Fruit fly (Drosophila melanogaster) whole organism, embryonic: ENCODE data around the gene Arl8.

Experiments
- Adf1 ChIP-seq: fragments of 200-800 bp; sonication (Bioruptor generic); IDR thresholded peaks from 2 replicates; pipeline ENCODE4 v1.3.6; 2022; ENCODE audit warnings: missing biosample characterization, missing genetic modification characterization
- Awh ChIP-seq: fragments of 200-800 bp; sonication (Bioruptor generic); IDR thresholded peaks from 2 replicates; pipeline ENCODE4, ENCODE4 v1.3.6; 2022; ENCODE audit warnings: missing biosample characterization, missing genetic modification characterization
- Bdp1 ChIP-seq: fragments of 200-800 bp; sonication (Bioruptor generic); optimal IDR thresholded peaks from 3 replicates; lab custom pipeline; 2016; ENCODE audit warnings: missing biosample characterization, missing genetic modification characterization
- CG1233 ChIP-seq: fragments of 200-800 bp; sonication (Bioruptor generic); optimal IDR thresholded peaks from 4 replicates; lab custom pipeline; 2018; ENCODE audit warnings: missing biosample characterization, mild to moderate bottlenecking, missing genetic modification characterization
- CG12391 ChIP-seq: fragments of 200-800 bp; sonication (Bioruptor generic); optimal IDR thresholded peaks from 3 replicates; lab custom pipeline; 2018; ENCODE audit warnings: missing biosample characterization, mild to moderate bottlenecking, missing genetic modification characterization, moderate library complexity
- CG12659 ChIP-seq: fragments of 200-800 bp; sonication (Bioruptor generic); optimal IDR thresholded peaks from 3 replicates; lab custom pipeline; 2017; ENCODE audit warnings: mild to moderate bottlenecking, missing biosample characterization, missing genetic modification reagents, missing genetic modification characterization
- CG13123 ChIP-seq: fragments of 200-800 bp; sonication (Bioruptor generic); optimal IDR thresholded peaks from 2 replicates; lab custom pipeline; 2016; ENCODE audit warnings: missing biosample characterization, missing genetic modification characterization
- CG14441 ChIP-seq: fragments of 200-800 bp; sonication (Bioruptor generic); IDR thresholded peaks from 2 replicates; pipeline ENCODE4 v1.3.6; 2022; ENCODE audit warnings: missing biosample characterization, missing genetic modification characterization
- CG17328 ChIP-seq: fragments of 200-800 bp; sonication (Bioruptor generic); IDR thresholded peaks from 2 replicates; pipeline ENCODE4 v1.3.6; 2022; ENCODE audit warnings: missing biosample characterization, missing genetic modification characterization
- CG2678 ChIP-seq: fragments of 200-800 bp; sonication (Bioruptor generic); optimal IDR thresholded peaks from 3 replicates; lab custom pipeline; 2019; ENCODE audit warnings: missing biosample characterization, mild to moderate bottlenecking, missing genetic modification characterization, moderate library complexity
- CG31224 ChIP-seq: fragments of 200-800 bp; sonication (Bioruptor generic); IDR thresholded peaks from 2 replicates; pipeline ENCODE4 v1.3.6; 2022; ENCODE audit warnings: missing biosample characterization, missing genetic modification characterization
- CG31441 ChIP-seq: fragments of 200-800 bp; sonication (Bioruptor generic); IDR thresholded peaks from 2 replicates; pipeline ENCODE4 v1.3.6; 2022; ENCODE audit warnings: missing biosample characterization, missing genetic modification characterization
- CG5180 ChIP-seq: fragments of 200-800 bp; sonication (Bioruptor generic); optimal IDR thresholded peaks from 3 replicates; lab custom pipeline; 2017; ENCODE audit warnings: missing biosample characterization, missing genetic modification characterization, mild to moderate bottlenecking, moderate library complexity, missing genetic modification reagents
- CG6272 ChIP-seq: fragments of 200-800 bp; sonication (Bioruptor generic); IDR thresholded peaks from 2 replicates; pipeline ENCODE4 v1.3.6; 2022; ENCODE audit warnings: missing biosample characterization, missing genetic modification characterization
- CG7271 ChIP-seq: fragments of 200-800 bp; sonication (Bioruptor generic); optimal IDR thresholded peaks from 2 replicates; lab custom pipeline; 2018; ENCODE audit warnings: missing biosample characterization, mild to moderate bottlenecking, missing genetic modification characterization, moderate library complexity
- CG7786 ChIP-seq: fragments of 200-800 bp; sonication (Bioruptor generic); optimal IDR thresholded peaks from 2 replicates; lab custom pipeline; 2016; ENCODE audit warnings: missing biosample characterization, missing genetic modification characterization
- CG7987 ChIP-seq: fragments of 200-800 bp; sonication (Bioruptor generic); optimal IDR thresholded peaks from 2 replicates; lab custom pipeline; 2018; ENCODE audit warnings: missing biosample characterization, mild to moderate bottlenecking, missing genetic modification characterization, moderate library complexity
- CG8290 ChIP-seq, 3 experiments: fragments of 200-800 bp; sonication (Bioruptor generic); optimal IDR thresholded peaks; 2 replicates each; lab custom pipeline; 2016 to 2019; ENCODE audit warnings: missing biosample characterization in 3 of 3, missing genetic modification characterization in 3 of 3, mild to moderate bottlenecking in 2 of 3, moderate library complexity in 1 of 3
- CG8388 ChIP-seq: fragments of 200-800 bp; sonication (Bioruptor generic); optimal IDR thresholded peaks from 2 replicates; lab custom pipeline; 2019; ENCODE audit warnings: missing biosample characterization, mild to moderate bottlenecking, missing genetic modification characterization, moderate library complexity
- Camta ChIP-seq: fragments of 200-800 bp; sonication (Bioruptor generic); optimal IDR thresholded peaks from 2 replicates; lab custom pipeline; 2016; ENCODE audit warnings: missing biosample characterization, missing genetic modification characterization
- Doc3 ChIP-seq: fragments of 200-800 bp; sonication (Bioruptor generic); IDR thresholded peaks from 3 replicates; pipeline ENCODE4 v1.3.6; 2022; ENCODE audit warnings: missing biosample characterization, missing genetic modification characterization; ENCODE audit not compliant: partially characterized antibody
- Dp ChIP-seq: fragments of 200-800 bp; sonication (Bioruptor generic); optimal IDR thresholded peaks from 2 replicates; lab custom pipeline; 2018; ENCODE audit warnings: missing biosample characterization, mild to moderate bottlenecking, missing genetic modification characterization, moderate library complexity
- E2f1 ChIP-seq: fragments of 200-800 bp; sonication (Bioruptor generic); IDR thresholded peaks from 2 replicates; pipeline ENCODE4 v1.3.6; 2022; ENCODE audit warnings: missing biosample characterization, missing genetic modification characterization
- ERR ChIP-seq: fragments of 200-800 bp; sonication (Bioruptor generic); optimal IDR thresholded peaks from 2 replicates; lab custom pipeline; 2016; ENCODE audit warnings: missing biosample characterization, missing genetic modification characterization
- Ets97D ChIP-seq: fragments of 200-800 bp; sonication (Bioruptor generic); optimal IDR thresholded peaks from 3 replicates; lab custom pipeline; 2016; ENCODE audit warnings: missing biosample characterization, missing genetic modification characterization
- Gsc ChIP-seq: fragments of 200-800 bp; sonication (Bioruptor generic); IDR thresholded peaks from 2 replicates; pipeline ENCODE4 v1.3.6; 2022; ENCODE audit warnings: missing biosample characterization, missing genetic modification characterization
- HLHmδ ChIP-seq: fragments of 200-800 bp; sonication (Bioruptor generic); optimal IDR thresholded peaks from 2 replicates; lab custom pipeline; 2018; ENCODE audit warnings: missing biosample characterization, mild to moderate bottlenecking, missing genetic modification characterization, moderate library complexity
- Hmx ChIP-seq: fragments of 200-800 bp; sonication (Bioruptor generic); optimal IDR thresholded peaks from 2 replicates; lab custom pipeline; 2016; ENCODE audit warnings: missing biosample characterization, missing genetic modification characterization
- Lim3 ChIP-seq: fragments of 200-800 bp; sonication (Bioruptor generic); IDR thresholded peaks from 2 replicates; pipeline ENCODE4 v1.3.6; 2022; ENCODE audit warnings: missing biosample characterization, missing genetic modification characterization
- NC2β ChIP-seq: fragments of 200-800 bp; sonication (Bioruptor generic); optimal IDR thresholded peaks from 2 replicates; lab custom pipeline; 2016; ENCODE audit warnings: missing biosample characterization, missing genetic modification characterization
- Nf-YC ChIP-seq: fragments of 200-800 bp; optimal IDR thresholded peaks from 3 replicates; lab custom pipeline; 2019; ENCODE audit warnings: missing biosample characterization, mild to moderate bottlenecking, missing genetic modification characterization, moderate library complexity
- Oli ChIP-seq: fragments of 200-800 bp; sonication (Bioruptor generic); optimal IDR thresholded peaks from 2 replicates; lab custom pipeline; 2018; ENCODE audit warnings: missing biosample characterization, mild to moderate bottlenecking, missing genetic modification characterization, moderate library complexity
- ara ChIP-seq: fragments of 200-800 bp; sonication (Bioruptor generic); IDR thresholded peaks from 2 replicates; pipeline ENCODE4 v1.3.6; 2022; ENCODE audit warnings: missing biosample characterization, missing genetic modification characterization
- caup ChIP-seq: fragments of 200-800 bp; sonication (Bioruptor generic); optimal IDR thresholded peaks from 3 replicates; lab custom pipeline; 2017; ENCODE audit warnings: missing biosample characterization, mild to moderate bottlenecking, missing genetic modification characterization, moderate library complexity; ENCODE audit not compliant: severe bottlenecking
- croc ChIP-seq: fragments of 200-800 bp; sonication (Bioruptor generic); conservative IDR thresholded peaks from 3 replicates; pipeline ENCODE4 v1.3.6; 2022; ENCODE audit warnings: missing biosample characterization, missing genetic modification characterization
- disco-r ChIP-seq: fragments of 200-800 bp; sonication (Bioruptor generic); optimal IDR thresholded peaks from 2 replicates; lab custom pipeline; 2016; ENCODE audit warnings: missing biosample characterization, missing genetic modification characterization
- emc ChIP-seq: fragments of 200-800 bp; sonication (Bioruptor generic); optimal IDR thresholded peaks from 2 replicates; lab custom pipeline; 2016; ENCODE audit warnings: missing biosample characterization, missing genetic modification characterization
- ewg ChIP-seq: fragments of 200-800 bp; sonication (Bioruptor generic); optimal IDR thresholded peaks from 3 replicates; lab custom pipeline; 2017; ENCODE audit warnings: mild to moderate bottlenecking, missing biosample characterization, missing genetic modification reagents, missing genetic modification characterization
- fd3F ChIP-seq: fragments of 200-800 bp; sonication (Bioruptor generic); optimal IDR thresholded peaks from 2 replicates; lab custom pipeline; 2018; ENCODE audit warnings: missing biosample characterization, mild to moderate bottlenecking, missing genetic modification characterization, moderate library complexity
- fd64A ChIP-seq: fragments of 200-800 bp; sonication (Bioruptor generic); optimal IDR thresholded peaks from 3 replicates; lab custom pipeline; 2018; ENCODE audit warnings: missing biosample characterization, mild to moderate bottlenecking, missing genetic modification characterization
- jigr1 ChIP-seq: fragments of 200-800 bp; sonication (Bioruptor generic); IDR thresholded peaks from 3 replicates; pipeline ENCODE4 v1.3.6; 2022; ENCODE audit warnings: missing biosample characterization, missing genetic modification characterization
- lbe ChIP-seq: fragments of 200-800 bp; sonication (Bioruptor generic); optimal IDR thresholded peaks from 2 replicates; lab custom pipeline; 2016; ENCODE audit warnings: missing biosample characterization, mild to moderate bottlenecking, missing genetic modification characterization
- peb ChIP-seq: fragments of 200-800 bp; sonication (Bioruptor generic); IDR thresholded peaks from 2 replicates; pipeline ENCODE4 v1.3.6; 2022; ENCODE audit warnings: missing biosample characterization, missing genetic modification characterization
- phol ChIP-seq: fragments of 200-800 bp; sonication (Bioruptor generic); optimal IDR thresholded peaks from 3 replicates; lab custom pipeline; 2018; ENCODE audit warnings: missing biosample characterization, mild to moderate bottlenecking, missing genetic modification characterization, moderate library complexity
- rib ChIP-seq: fragments of 200-800 bp; sonication (Bioruptor generic); IDR thresholded peaks from 2 replicates; pipeline ENCODE4 v1.3.6; 2022; ENCODE audit warnings: missing biosample characterization, missing genetic modification characterization
- run ChIP-seq: fragments of 200-800 bp; sonication (Bioruptor generic); optimal IDR thresholded peaks from 3 replicates; lab custom pipeline; 2018; ENCODE audit warnings: missing biosample characterization, mild to moderate bottlenecking, missing genetic modification characterization
- vvl ChIP-seq: fragments of 200-800 bp; sonication (Bioruptor generic); IDR thresholded peaks from 2 replicates; pipeline ENCODE4 v1.3.6; 2022; ENCODE audit warnings: missing biosample characterization, missing genetic modification characterization
- wdn ChIP-seq: fragments of 200-800 bp; sonication (Bioruptor generic); IDR thresholded peaks from 2 replicates; pipeline ENCODE4 v1.3.6; 2022; ENCODE audit warnings: missing biosample characterization, missing genetic modification characterization
- zfh1 ChIP-seq: fragments of 200-800 bp; sonication (Bioruptor generic); IDR thresholded peaks from 3 replicates; pipeline ENCODE4 v1.3.6; 2022; ENCODE audit warnings: missing biosample characterization, missing genetic modification characterization
- zfh2 ChIP-seq: fragments of 200-800 bp; sonication (Bioruptor generic); optimal IDR thresholded peaks from 2 replicates; lab custom pipeline; 2016; ENCODE audit warnings: missing biosample characterization, missing genetic modification characterization

The Arl8 gene

dm6 chr3R:8171489-8172161, 45.2 kb downstream of the Arl8 start (continued):
- TF ChIP-seq lbe (GFP tag; lab: Kevin White, UChicago) (no peak), Dp (no peak), Awh (GFP tag; lab: Robert Waterston, UW) (no peak), Ets97D (GFP tag; lab: Kevin White, UChicago) (no peak), CG6272 (GFP tag; lab: Robert Waterston, UW) (no peak), fd64A (GFP tag; lab: Kevin White, UChicago) (no peak), vvl (GFP tag; lab: Robert Waterston, UW) (peak; percentile 74), Oli (peak; percentile 63), wdn (GFP tag; lab: Robert Waterston, UW) (no peak), CG7786 (GFP tag; lab: Kevin White, UChicago) (peak; percentile 14), Lim3 (GFP tag; lab: Robert Waterston, UW) (no peak), croc (GFP tag; lab: Robert Waterston, UW) (0 out of 3 replicates have a peak, but pooled peaks have one; percentile 23), Doc3 (GFP tag; lab: Robert Waterston, UW) (no peak), emc (GFP tag; lab: Kevin White, UChicago) (no peak), caup (GFP tag; lab: Kevin White, UChicago) (no peak), rib (GFP tag; lab: Robert Waterston, UW) (no peak), run (no peak), jigr1 (GFP tag; lab: Robert Waterston, UW) (no peak), CG14441 (GFP tag; lab: Robert Waterston, UW) (peak; percentile 41; the same call in 1 of the 2 replicates), CG12659 (GFP tag; lab: Kevin White, UChicago) (no peak), phol (tag; lab: Kevin White, UChicago) (peak; percentile 68), CG1233 (no peak), CG17328 (GFP tag; lab: Robert Waterston, UW) (peak; percentile 51; the same call in 1 of the 2 replicates), ara (GFP tag; lab: Robert Waterston, UW) (peak; percentile 43; the same call in 1 of the 2 replicates), CG31224 (GFP tag; lab: Robert Waterston, UW) (no peak), Bdp1 (no peak), CG12391 (tag; lab: Kevin White, UChicago) (peak; percentile 68), CG7271 (tag; lab: Kevin White, UChicago) (no peak), CG31441 (GFP tag; lab: Robert Waterston, UW) (peak; percentile 74), CG8388 (GFP tag; lab: Kevin White, UChicago) (peak; percentile 42), E2f1 (peak; percentile 50; the same call in 1 of the 2 replicates), CG2678 (tag; lab: Kevin White, UChicago) (peak; percentile 54), CG7987 (GFP tag; lab: Kevin White, UChicago) (no peak), Nf-YC (no peak), fd3F (GFP tag; lab: Kevin White, UChicago) (no peak), NC2β (GFP tag; lab: Kevin White, UChicago) (no peak), ewg (GFP tag; lab: Kevin White, UChicago) (peak; percentile 7), peb (GFP tag; lab: Robert Waterston, UW) (no peak), zfh1 (GFP tag; lab: Robert Waterston, UW) (peak; percentile 44; the same call in 1 of the 3 replicates), disco-r (GFP tag; lab: Kevin White, UChicago) (peak; percentile 14), CG5180 (GFP tag; lab: Kevin White, UChicago) (no peak), CG13123 (no peak), Camta (GFP tag; lab: Kevin White, UChicago) (no peak), zfh2 (no peak), Hmx (no peak), Adf1 (GFP tag; lab: Robert Waterston, UW) (no peak), CG8290 (GFP tag; optimal IDR thresholded peaks at IDR 0.05; lab: Kevin White, UChicago) (no peak), CG8290 (tag; optimal IDR thresholded peaks at IDR 0.05; lab: Kevin White, UChicago) (no peak), HLHmδ (GFP tag; lab: Kevin White, UChicago) (no peak), Gsc (GFP tag; lab: Robert Waterston, UW) (no peak), ERR (no peak)
